Worm (Caenorhabditis elegans) whole organism, L4 larva: ENCODE measurements around the gene C03H5.5.

Source experiments
- D1046.2 ChIP-seq: fragments of 200-800 bp; sonication (Bioruptor generic); IDR thresholded peaks from 2 replicates; pipeline ENCODE4 v1.3.6; 2022; ENCODE audit warnings: missing genetic modification characterization, missing compliant biosample characterization
- F26F4.8 ChIP-seq: fragments of 200-800 bp; sonication (Bioruptor generic); conservative IDR thresholded peaks from 2 replicates; pipeline ENCODE4 v1.3.6; 2022; ENCODE audit warnings: missing genetic modification characterization, missing compliant biosample characterization
- Y5F2A.4 ChIP-seq: fragments of 200-800 bp; sonication (Bioruptor generic); optimal IDR thresholded peaks from 2 replicates; lab custom pipeline; 2018; ENCODE audit warnings: mild to moderate bottlenecking, missing genetic modification characterization, missing compliant biosample characterization
- Y75B8A.6 ChIP-seq: fragments of 200-800 bp; sonication (Bioruptor generic); IDR thresholded peaks from 2 replicates; pipeline ENCODE4 v1.3.6; 2022; ENCODE audit warnings: missing genetic modification reagents, missing genetic modification characterization, missing compliant biosample characterization
- aha-1 ChIP-seq: fragments of 150-350 bp; peaks from one replicate; lab custom pipeline; 2014; ENCODE audit warnings: missing biosample characterization, missing genetic modification characterization
- ama-1 ChIP-seq: fragments of 150-350 bp; optimal IDR thresholded peaks from 2 replicates; lab custom pipeline; 2014; ENCODE audit warnings: inconsistent platforms, mixed read lengths
- ceh-20 ChIP-seq: fragments of 200-800 bp; sonication (Bioruptor generic); IDR thresholded peaks from 2 replicates; pipeline ENCODE4 v1.3.6; 2022; ENCODE audit warnings: missing genetic modification reagents, missing genetic modification characterization, missing compliant biosample characterization
- dmd-9 ChIP-seq: fragments of 200-800 bp; sonication (Bioruptor generic); IDR thresholded peaks from 2 replicates; pipeline ENCODE4 v1.3.6; 2022; ENCODE audit warnings: missing genetic modification reagents, missing genetic modification characterization, missing compliant biosample characterization
- dpl-1 ChIP-seq: fragments of 150-350 bp; optimal IDR thresholded peaks from 2 replicates; lab custom pipeline; 2014; ENCODE audit warnings: missing biosample characterization, missing genetic modification reagents, missing genetic modification characterization
- fkh-10 ChIP-seq: fragments of 150-350 bp; optimal IDR thresholded peaks from 2 replicates; lab custom pipeline; 2014; ENCODE audit warnings: missing biosample characterization, missing genetic modification reagents, missing genetic modification characterization
- gei-8 ChIP-seq: fragments of 200-800 bp; sonication (Bioruptor generic); optimal IDR thresholded peaks from 2 replicates; lab custom pipeline; 2018; ENCODE audit warnings: mild to moderate bottlenecking, missing genetic modification characterization, missing compliant biosample characterization
- hif-1 ChIP-seq, 2 experiments: sonication (generic microtip); optimal IDR thresholded peaks; 2 replicates each; lab custom pipeline; 2016 to 2017; ENCODE audit warnings: missing compliant biosample characterization in 2 of 2, missing genetic modification characterization in 2 of 2, missing genetic modification reagents in 2 of 2, missing genotype in 2 of 2, mild to moderate bottlenecking in 1 of 2
- hmg-1.1 ChIP-seq: fragments of 200-800 bp; sonication (Bioruptor generic); IDR thresholded peaks from 2 replicates; pipeline ENCODE4 v1.3.6; 2022; ENCODE audit warnings: missing genetic modification reagents, missing genetic modification characterization, missing compliant biosample characterization
- lim-7 ChIP-seq: fragments of 200-800 bp; sonication (Bioruptor generic); IDR thresholded peaks from 2 replicates; pipeline ENCODE4 v1.3.6; 2022; ENCODE audit warnings: missing genetic modification characterization, missing compliant biosample characterization
- lin-38 ChIP-seq: fragments of 200-800 bp; sonication (Bioruptor generic); IDR thresholded peaks from 2 replicates; pipeline ENCODE4 v1.3.6; 2022; ENCODE audit warnings: missing genetic modification reagents, missing genetic modification characterization, missing compliant biosample characterization
- lin-39 ChIP-seq: fragments of 150-350 bp; optimal IDR thresholded peaks from 2 replicates; lab custom pipeline; 2014; ENCODE audit warnings: missing biosample characterization, missing genetic modification reagents, missing genetic modification characterization
- madf-9 ChIP-seq: fragments of 200-800 bp; sonication (Bioruptor generic); conservative IDR thresholded peaks from 2 replicates; pipeline ENCODE4 v1.3.6; 2022; ENCODE audit warnings: missing genetic modification reagents, missing genetic modification characterization, missing compliant biosample characterization
- mdl-1 ChIP-seq, 2 experiments: fragments of 150-350 bp in 1 of 2; sonication (generic microtip) in 1 of 2; optimal IDR thresholded peaks; 2 replicates each; lab custom pipeline; 2014 to 2017; ENCODE audit warnings: missing biosample characterization in 2 of 2, missing genetic modification characterization in 2 of 2
- mdt-29 ChIP-seq: fragments of 200-800 bp; sonication (Bioruptor generic); IDR thresholded peaks from 2 replicates; pipeline ENCODE4 v1.3.6; 2022; ENCODE audit warnings: missing genetic modification reagents, missing genetic modification characterization, missing compliant biosample characterization
- mep-1 ChIP-seq: fragments of 150-350 bp; sonication (generic microtip); optimal IDR thresholded peaks from 3 replicates; lab custom pipeline; 2014; ENCODE audit warnings: missing biosample characterization, missing genetic modification characterization
- mes-2 ChIP-seq: sonication (generic microtip); optimal IDR thresholded peaks from 2 replicates; lab custom pipeline; 2016; ENCODE audit warnings: missing genotype, mild to moderate bottlenecking, missing genetic modification characterization, missing compliant biosample characterization; ENCODE audit not compliant: poor library complexity, severe bottlenecking
- mxl-3 ChIP-seq: fragments of 200-800 bp; sonication (Bioruptor generic); optimal IDR thresholded peaks from 2 replicates; lab custom pipeline; 2018; ENCODE audit warnings: mild to moderate bottlenecking, missing genetic modification characterization, missing compliant biosample characterization
- nhr-102 ChIP-seq: sonication (generic microtip); optimal IDR thresholded peaks from 2 replicates; lab custom pipeline; 2016; ENCODE audit warnings: mild to moderate bottlenecking, missing genetic modification characterization, moderate library complexity, missing compliant biosample characterization
- nhr-28 ChIP-seq: fragments of 150-350 bp; optimal IDR thresholded peaks from 2 replicates; lab custom pipeline; 2014; ENCODE audit warnings: missing biosample characterization, missing genetic modification characterization
- nhr-48 ChIP-seq: sonication (generic microtip); optimal IDR thresholded peaks from 2 replicates; lab custom pipeline; 2016; ENCODE audit warnings: mild to moderate bottlenecking, missing genetic modification characterization, missing compliant biosample characterization
- nhr-77 ChIP-seq: fragments of 150-350 bp; optimal IDR thresholded peaks from 2 replicates; lab custom pipeline; 2014; ENCODE audit warnings: missing biosample characterization, missing genetic modification characterization
- pqm-1 ChIP-seq: sonication (generic microtip); optimal IDR thresholded peaks from 2 replicates; lab custom pipeline; 2017; ENCODE audit warnings: missing biosample characterization, missing genetic modification characterization
- rbr-2 ChIP-seq: sonication (generic microtip); optimal IDR thresholded peaks from 2 replicates; lab custom pipeline; 2016; ENCODE audit warnings: missing genotype, missing genetic modification characterization, missing compliant biosample characterization
- set-16 ChIP-seq: fragments of 200-800 bp; sonication (Bioruptor generic); IDR thresholded peaks from 2 replicates; pipeline ENCODE4 v1.3.6; 2022; ENCODE audit warnings: missing genetic modification reagents, missing genetic modification characterization, missing compliant biosample characterization
- snpc-4 ChIP-seq: fragments of 150-350 bp; optimal IDR thresholded peaks from 2 replicates; lab custom pipeline; 2014; ENCODE audit warnings: missing biosample characterization, missing genetic modification characterization
- tag-97 ChIP-seq: fragments of 200-800 bp; sonication (Bioruptor generic); IDR thresholded peaks from 2 replicates; pipeline ENCODE4 v1.3.6; 2022; ENCODE audit warnings: missing genetic modification characterization, missing compliant biosample characterization
- unc-130 ChIP-seq: sonication (generic microtip); optimal IDR thresholded peaks from 2 replicates; lab custom pipeline; 2016; ENCODE audit warnings: missing genetic modification reagents, missing genetic modification characterization, missing compliant biosample characterization
- unc-62 ChIP-seq, 3 experiments: fragments of 150-350 bp in 1 of 3; sonication (generic microtip); optimal IDR thresholded peaks in 2 of 3; peaks in 1 of 3; 1 replicate in 1 of 3; 2 replicates in 2 of 3; lab custom pipeline; 2014 to 2017; ENCODE audit warnings: missing biosample characterization in 3 of 3, missing genetic modification characterization in 3 of 3, missing genetic modification reagents in 3 of 3, missing genotype in 1 of 3
- zfp-3 ChIP-seq: fragments of 200-800 bp; sonication (Bioruptor generic); conservative IDR thresholded peaks from 2 replicates; pipeline ENCODE4 v1.3.6; 2022; ENCODE audit warnings: missing genetic modification reagents, missing genetic modification characterization, missing compliant biosample characterization
- ztf-11 ChIP-seq: fragments of 150-350 bp; optimal IDR thresholded peaks from 2 replicates; lab custom pipeline; 2014; ENCODE audit warnings: missing biosample characterization, missing genetic modification characterization
- ztf-7 ChIP-seq: fragments of 150-350 bp; optimal IDR thresholded peaks from 2 replicates; lab custom pipeline; 2014; ENCODE audit warnings: missing biosample characterization, missing genetic modification characterization

C03H5.5 gene

ce11 chrII:379935-380334 is 5.2 kb downstream of the C03H5.5 start, which contains the start of gene C03H5.7:
TSS of gene C03H5.7 (plus strand) at chrII:380235.
- no peak for TF ChIP-seq rbr-2 (tag; lab: Kevin White, UChicago)
- no peak for TF ChIP-seq ztf-11 (tag; lab: Kevin White, UChicago)
- TF ChIP-seq mep-1, result no peak
- no peak for TF ChIP-seq nhr-77 (tag; lab: Kevin White, UChicago)
- TF ChIP-seq mxl-3 (GFP tag; lab: Kevin White, UChicago), result no peak
- no peak for TF ChIP-seq fkh-10 (GFP tag; lab: Kevin White, UChicago)
- TF ChIP-seq unc-130, result no peak
- no peak for TF ChIP-seq nhr-28 (tag; lab: Kevin White, UChicago)
- TF ChIP-seq hmg-1.1 (GFP tag; lab: Robert Waterston, UW), result no peak
- TF ChIP-seq lin-38 (GFP tag; lab: Robert Waterston, UW), result no peak
- TF ChIP-seq F26F4.8 (GFP tag; lab: Robert Waterston, UW), result no peak
- no peak for TF ChIP-seq Y75B8A.6
- no peak for TF ChIP-seq mdl-1 (tag; optimal IDR thresholded peaks at IDR 0.05; lab: Kevin White, UChicago)
- no peak for TF ChIP-seq zfp-3 (GFP tag; lab: Robert Waterston, UW)
- no peak for TF ChIP-seq nhr-102 (tag; lab: Kevin White, UChicago)

- TF ChIP-seq lin-39 (no peak), dmd-9 (GFP tag; lab: Robert Waterston, UW) (0 out of 2 replicates have a peak, but pooled peaks have one; percentile 21)
These were observed 6.8 kb downstream of the C03H5.5 start, which contains the start of gene C03H5.9 for ce11 chrII:378351-378750. TSS of gene C03H5.9 (plus strand) at chrII:378651.

ce11 chrII:374950-375349 is 10.2 kb downstream of the C03H5.5 start, which contains the start of gene C03H5.4:
TSS of gene C03H5.4 (plus strand) at chrII:375250.
- TF ChIP-seq madf-9 (GFP tag; lab: Robert Waterston, UW), result no peak
- TF ChIP-seq ztf-7 (tag; lab: Kevin White, UChicago), result no peak
- no peak for TF ChIP-seq snpc-4 (tag; lab: Kevin White, UChicago)
- no peak for TF ChIP-seq tag-97 (GFP tag; lab: Robert Waterston, UW)
- peak in 1 of 2 experiments; percentile 31 for TF ChIP-seq unc-62 (GFP tag; optimal IDR thresholded peaks at IDR 0.05 in 1 of 2; lab: Kevin White, UChicago)
- no peak for TF ChIP-seq unc-62 (tag; optimal IDR thresholded peaks at IDR 0.05; lab: Kevin White, UChicago)
- TF ChIP-seq ztf-11 (tag; lab: Kevin White, UChicago), result no peak
- TF ChIP-seq, all 104 proteins: peak for 1

ce11 chrII:372235-372634 is 12.9 kb downstream of the C03H5.5 start:
- TF ChIP-seq Y5F2A.4, result no peak
- TF ChIP-seq nhr-102 (tag; lab: Kevin White, UChicago), result no peak
- TF ChIP-seq aha-1 (tag; lab: Kevin White, UChicago), result no peak
- no peak for TF ChIP-seq Y75B8A.6
- TF ChIP-seq ama-1 (lab: Kevin White, UChicago), result no peak
- no peak for TF ChIP-seq mep-1
- no peak for TF ChIP-seq mdt-29 (GFP tag; lab: Robert Waterston, UW)
- no peak for TF ChIP-seq hif-1 (tag; optimal IDR thresholded peaks at IDR 0.05; lab: Kevin White, UChicago)
- no peak for TF ChIP-seq nhr-48 (tag; lab: Kevin White, UChicago)
- no peak for TF ChIP-seq ztf-7 (tag; lab: Kevin White, UChicago)
- no peak for TF ChIP-seq dmd-9 (GFP tag; lab: Robert Waterston, UW)
- no peak for TF ChIP-seq snpc-4 (tag; lab: Kevin White, UChicago)
- no peak for TF ChIP-seq dpl-1
- TF ChIP-seq ztf-11 (tag; lab: Kevin White, UChicago), result no peak
- TF ChIP-seq, all 104 proteins: peak for 0

ce11 chrII:371549-371948 is 13.6 kb downstream of the C03H5.5 start:
- no peak for TF ChIP-seq D1046.2 (GFP tag; lab: Robert Waterston, UW)
- TF ChIP-seq ztf-7 (tag; lab: Kevin White, UChicago), result no peak
- TF ChIP-seq gei-8 (GFP tag; lab: Kevin White, UChicago), result no peak
- no peak for TF ChIP-seq F26F4.8 (GFP tag; lab: Robert Waterston, UW)
- TF ChIP-seq lim-7 (GFP tag; lab: Robert Waterston, UW), result no peak
- TF ChIP-seq set-16 (GFP tag; lab: Robert Waterston, UW), result no peak
- no peak for TF ChIP-seq pqm-1
- no peak for TF ChIP-seq mes-2
- TF ChIP-seq ceh-20 (GFP tag; lab: Robert Waterston, UW), result no peak
